Worm (Caenorhabditis elegans) whole organism, midembryonic: ENCODE results near the gene nhr-150.

Experiments used
- T22C8.4 ChIP-seq: fragments of 200-800 bp; sonication (Bioruptor generic); IDR thresholded peaks from 2 replicates; pipeline ENCODE4 v1.3.6; 2022; ENCODE audit warnings: missing genetic modification characterization, missing compliant biosample characterization
- cog-1 ChIP-seq: sonication (generic microtip); optimal IDR thresholded peaks from 2 replicates; lab custom pipeline; 2016; ENCODE audit warnings: missing genetic modification characterization, missing compliant biosample characterization
- flt-1 ChIP-seq: fragments of 200-800 bp; sonication (Bioruptor generic); IDR thresholded peaks from 2 replicates; pipeline ENCODE4 v1.3.6; 2022; ENCODE audit warnings: missing genetic modification characterization, missing compliant biosample characterization
- klf-2 ChIP-seq: fragments of 200-800 bp; sonication (Bioruptor generic); conservative IDR thresholded peaks from 2 replicates; pipeline ENCODE4 v1.3.6; 2022; ENCODE audit warnings: missing genetic modification reagents, missing genetic modification characterization, missing compliant biosample characterization
- med-1 ChIP-seq: sonication (generic microtip); optimal IDR thresholded peaks from 2 replicates; lab custom pipeline; 2017; ENCODE audit warnings: missing genetic modification characterization, mild to moderate bottlenecking, missing compliant biosample characterization, antibody characterized with exemption, missing genetic modification reagents; ENCODE audit not compliant: insufficient read depth
- ref-1 ChIP-seq: fragments of 200-800 bp; sonication (Bioruptor generic); conservative IDR thresholded peaks from 2 replicates; pipeline ENCODE4 v1.3.6; 2022; ENCODE audit warnings: missing genetic modification reagents, missing genetic modification characterization, missing compliant biosample characterization
- tab-1 ChIP-seq: fragments of 200-800 bp; sonication (Bioruptor generic); IDR thresholded peaks from 2 replicates; pipeline ENCODE4 v1.3.6; 2022; ENCODE audit warnings: missing genetic modification characterization, missing compliant biosample characterization
- ztf-23 ChIP-seq: fragments of 200-800 bp; sonication (Bioruptor generic); IDR thresholded peaks from 2 replicates; pipeline ENCODE4 v1.3.6; 2022; ENCODE audit warnings: missing genetic modification reagents, missing genetic modification characterization, missing compliant biosample characterization
- ztf-29 ChIP-seq: fragments of 200-800 bp; sonication (Bioruptor generic); IDR thresholded peaks from 2 replicates; pipeline ENCODE4 v1.3.6; 2022; ENCODE audit warnings: missing genetic modification reagents, missing genetic modification characterization, missing compliant biosample characterization

Gene nhr-150

DNA sequence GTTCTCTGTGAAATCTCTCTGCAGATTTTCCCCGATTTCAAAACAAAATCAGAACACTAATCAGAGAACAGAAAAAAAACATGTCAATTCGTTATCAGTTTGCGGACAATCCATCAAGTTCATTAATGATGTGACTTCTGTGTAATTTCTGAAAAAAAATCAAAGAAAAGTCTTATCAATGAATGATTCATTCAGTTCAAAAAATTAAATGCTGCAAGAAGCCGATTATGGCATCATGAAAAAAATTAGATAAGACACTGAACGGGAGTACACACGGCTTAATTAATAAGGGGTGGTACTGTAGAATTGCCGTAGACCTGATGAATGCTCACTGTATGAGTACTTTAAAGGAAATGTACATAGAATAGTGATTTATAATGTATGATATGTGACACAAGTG is 45.1 kb downstream of the nhr-150 start:
- TF ChIP-seq T22C8.4 (GFP tag; lab: Robert Waterston, UW) (no peak), tab-1 (no peak), cog-1 (tag; lab: Kevin White, UChicago) (no peak), klf-2 (no peak), ref-1 (GFP tag; lab: Robert Waterston, UW) (no peak), ztf-23 (no peak), ztf-29 (GFP tag; lab: Robert Waterston, UW) (no peak), med-1 (no peak), flt-1 (GFP tag; lab: Robert Waterston, UW) (no peak)

DNA sequence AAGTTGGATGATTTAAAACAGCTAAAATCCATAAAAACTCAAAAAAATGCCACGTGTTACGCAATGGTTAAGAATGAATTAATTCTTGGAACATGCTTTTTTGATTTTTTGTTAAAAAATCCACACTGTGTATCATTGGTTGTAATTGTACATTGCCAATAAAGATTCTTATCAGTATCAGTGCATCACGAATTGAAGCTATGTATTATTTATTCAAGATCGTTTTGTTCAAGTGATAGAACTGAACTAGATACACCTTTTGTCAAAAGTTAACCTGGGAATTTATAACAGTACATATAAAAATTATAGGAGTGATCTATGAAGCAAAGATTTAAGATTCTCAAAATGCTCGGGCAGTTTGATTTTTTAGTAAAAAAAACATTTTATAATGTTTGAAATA is 46.6 kb downstream of the nhr-150 start:
- TF ChIP-seq flt-1 (GFP tag; lab: Robert Waterston, UW) = no peak
- TF ChIP-seq cog-1 (tag; lab: Kevin White, UChicago) = no peak
- no peak for TF ChIP-seq ref-1 (GFP tag; lab: Robert Waterston, UW)
- no peak for TF ChIP-seq klf-2

DNA sequence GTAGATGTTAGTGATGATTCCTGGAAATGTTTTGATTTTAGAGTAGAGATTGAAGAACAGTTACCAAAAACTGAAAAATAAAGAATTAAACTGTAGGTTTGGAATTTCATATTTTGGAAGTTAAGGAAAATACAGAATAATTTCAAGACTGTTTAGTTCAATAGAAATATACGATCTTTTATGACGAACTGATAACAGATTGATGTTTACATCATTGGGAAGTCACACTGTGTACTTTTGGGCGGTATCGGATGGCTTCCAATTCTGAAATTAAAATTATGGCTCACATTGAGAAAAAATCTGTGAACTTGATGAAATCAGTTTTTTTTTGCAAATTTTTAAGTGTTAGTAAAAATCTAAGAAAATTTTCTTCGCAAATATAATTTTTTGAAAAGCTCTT is 48.8 kb downstream of the nhr-150 start, which contains the start of gene T26H5.8:
Gene T26H5.8 (minus strand): TSS at position 270 of the 400 bp plus-strand sequence.
- TF ChIP-seq ztf-29 (GFP tag; lab: Robert Waterston, UW) = no peak
- no peak for TF ChIP-seq ref-1 (GFP tag; lab: Robert Waterston, UW)
- no peak for TF ChIP-seq ztf-23
- TF ChIP-seq klf-2 = no peak
- TF ChIP-seq tab-1 = no peak
- TF ChIP-seq T22C8.4 (GFP tag; lab: Robert Waterston, UW) = no peak
- TF ChIP-seq flt-1 (GFP tag; lab: Robert Waterston, UW) = no peak
- no peak for TF ChIP-seq cog-1 (tag; lab: Kevin White, UChicago)
- no peak for TF ChIP-seq med-1

DNA sequence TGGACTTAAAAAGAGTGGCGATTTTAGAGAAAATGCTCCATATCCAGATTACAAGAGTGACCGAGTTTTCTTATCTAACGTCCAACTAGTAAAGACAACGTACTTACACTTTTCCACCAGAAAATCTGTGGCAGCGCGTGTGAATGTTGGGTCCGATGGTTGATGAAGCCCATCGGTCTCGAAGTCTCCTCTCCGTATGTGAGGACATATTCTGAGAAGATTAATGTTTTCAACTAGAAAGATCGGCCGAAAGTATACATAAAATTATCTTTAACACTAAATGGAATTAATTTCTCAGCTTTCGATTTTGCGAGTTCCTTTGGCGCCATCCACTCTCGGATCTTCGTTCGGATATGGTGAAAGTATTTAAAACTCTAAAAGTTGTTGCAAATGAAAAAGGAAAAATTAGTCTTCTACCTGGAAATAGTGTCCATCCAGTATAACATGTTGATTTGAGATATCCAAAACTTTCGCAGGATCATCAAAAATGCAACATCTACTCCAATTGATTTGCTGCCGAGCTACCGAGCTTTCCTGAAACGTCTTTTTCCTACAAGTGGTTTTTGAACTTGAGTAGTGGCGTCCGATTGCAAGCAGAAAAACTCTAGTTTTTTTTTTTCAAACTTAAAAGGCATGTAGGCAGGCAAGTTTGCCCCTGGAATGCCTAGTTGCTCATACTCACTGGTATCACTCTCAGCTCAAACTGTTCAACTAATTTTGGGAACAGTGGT is 49.8 kb downstream of the nhr-150 start:
- TF ChIP-seq med-1 (no peak), flt-1 (GFP tag; lab: Robert Waterston, UW) (no peak), cog-1 (tag; lab: Kevin White, UChicago) (no peak), ref-1 (GFP tag; lab: Robert Waterston, UW) (no peak), ztf-23 (no peak), tab-1 (no peak), T22C8.4 (GFP tag; lab: Robert Waterston, UW) (no peak), klf-2 (no peak), ztf-29 (GFP tag; lab: Robert Waterston, UW) (no peak)
